Fruit fly (Drosophila melanogaster) whole organism, prepupa: ENCODE results near the gene CG3655.

Source experiments
- Blimp-1 ChIP-seq: fragments of 200-800 bp; sonication (Bioruptor generic); optimal IDR thresholded peaks from 3 replicates; lab custom pipeline; 2017; ENCODE audit warnings: missing biosample characterization, missing genetic modification characterization, mild to moderate bottlenecking, moderate library complexity, missing genetic modification reagents
- CG10631 ChIP-seq: fragments of 200-800 bp; sonication (Bioruptor generic); optimal IDR thresholded peaks from 2 replicates; lab custom pipeline; 2016; ENCODE audit warnings: missing biosample characterization, missing genetic modification characterization
- CG10669 ChIP-seq: fragments of 200-800 bp; sonication (Bioruptor generic); optimal IDR thresholded peaks from 3 replicates; lab custom pipeline; 2018; ENCODE audit warnings: missing biosample characterization, mild to moderate bottlenecking, missing genetic modification characterization, moderate library complexity
- CG11294 ChIP-seq: fragments of 200-800 bp; sonication (Bioruptor generic); IDR thresholded peaks from 2 replicates; pipeline ENCODE4 v1.3.6; 2022; ENCODE audit warnings: missing biosample characterization, missing genetic modification characterization
- CG11902 ChIP-seq: fragments of 200-800 bp; sonication (Bioruptor generic); optimal IDR thresholded peaks from 3 replicates; lab custom pipeline; 2016; ENCODE audit warnings: missing biosample characterization, missing genetic modification characterization
- CG15336 ChIP-seq: fragments of 200-800 bp; sonication (Bioruptor generic); IDR thresholded peaks from 2 replicates; pipeline ENCODE4 v1.3.6; 2022; ENCODE audit warnings: missing biosample characterization, missing genetic modification characterization
- CG3032 ChIP-seq: fragments of 200-800 bp; optimal IDR thresholded peaks from 2 replicates; lab custom pipeline; 2019; ENCODE audit warnings: missing biosample characterization, mild to moderate bottlenecking, missing genetic modification characterization, moderate library complexity
- CG31627 ChIP-seq: fragments of 200-800 bp; sonication (Bioruptor generic); optimal IDR thresholded peaks from 3 replicates; lab custom pipeline; 2016; ENCODE audit warnings: missing biosample characterization, missing genetic modification characterization
- CG32006 ChIP-seq: fragments of 200-800 bp; sonication (Bioruptor generic); optimal IDR thresholded peaks from 3 replicates; lab custom pipeline; 2017; ENCODE audit warnings: missing biosample characterization, mild to moderate bottlenecking, missing genetic modification characterization
- CG3919 ChIP-seq: fragments of 200-800 bp; sonication (Bioruptor generic); optimal IDR thresholded peaks from 3 replicates; lab custom pipeline; 2016; ENCODE audit warnings: missing biosample characterization, missing genetic modification characterization
- CG4318 ChIP-seq: fragments of 200-800 bp; sonication (Bioruptor generic); optimal IDR thresholded peaks from 3 replicates; lab custom pipeline; 2017; ENCODE audit warnings: missing biosample characterization, mild to moderate bottlenecking, missing genetic modification characterization
- CG6792 ChIP-seq: fragments of 200-800 bp; sonication (Bioruptor generic); optimal IDR thresholded peaks from 3 replicates; lab custom pipeline; 2016; ENCODE audit warnings: missing biosample characterization, missing genetic modification characterization
- CG6808 ChIP-seq: fragments of 200-800 bp; sonication (Bioruptor generic); optimal IDR thresholded peaks from 3 replicates; lab custom pipeline; 2017; ENCODE audit warnings: missing biosample characterization, missing genetic modification characterization, mild to moderate bottlenecking, moderate library complexity, missing genetic modification reagents
- CG6854 ChIP-seq: fragments of 200-800 bp; sonication (Bioruptor generic); optimal IDR thresholded peaks from 2 replicates; lab custom pipeline; 2017; ENCODE audit warnings: missing biosample characterization, mild to moderate bottlenecking, missing genetic modification characterization
- CG8119 ChIP-seq: fragments of 200-800 bp; sonication (Bioruptor generic); IDR thresholded peaks from 3 replicates; pipeline ENCODE4 v1.3.6; 2022; ENCODE audit warnings: missing biosample characterization, missing genetic modification characterization
- CG8319 ChIP-seq: fragments of 200-800 bp; sonication (Bioruptor generic); optimal IDR thresholded peaks from 3 replicates; lab custom pipeline; 2016; ENCODE audit warnings: missing biosample characterization, missing genetic modification characterization
- CG8632 ChIP-seq: fragments of 200-800 bp; sonication (Bioruptor generic); optimal IDR thresholded peaks from 3 replicates; lab custom pipeline; 2016; ENCODE audit warnings: missing biosample characterization, missing genetic modification characterization
- Eip75B ChIP-seq: fragments of 200-800 bp; sonication (Bioruptor generic); optimal IDR thresholded peaks from 3 replicates; lab custom pipeline; 2016; ENCODE audit warnings: missing biosample characterization, missing genetic modification characterization
- Eip93F ChIP-seq: fragments of 200-800 bp; sonication (Bioruptor generic); optimal IDR thresholded peaks from 2 replicates; lab custom pipeline; 2016; ENCODE audit warnings: missing biosample characterization, mild to moderate bottlenecking, missing genetic modification characterization
- Ets21C ChIP-seq: fragments of 200-800 bp; sonication (Bioruptor generic); optimal IDR thresholded peaks from 3 replicates; lab custom pipeline; 2016; ENCODE audit warnings: missing biosample characterization, missing genetic modification characterization
- Ets96B ChIP-seq: fragments of 200-800 bp; optimal IDR thresholded peaks from 2 replicates; lab custom pipeline; 2019; ENCODE audit warnings: missing biosample characterization, mild to moderate bottlenecking, missing genetic modification characterization, moderate library complexity
- Gug ChIP-seq: fragments of 200-800 bp; sonication (Bioruptor generic); IDR thresholded peaks from 2 replicates; pipeline ENCODE4 v1.3.6; 2022; ENCODE audit warnings: missing biosample characterization, missing genetic modification characterization
- Hr38 ChIP-seq: sonication (Bioruptor generic); optimal IDR thresholded peaks from 2 replicates; lab custom pipeline; 2016; ENCODE audit warnings: missing biosample characterization, missing genetic modification characterization
- Hr39 ChIP-seq: fragments of 200-800 bp; sonication (Bioruptor generic); optimal IDR thresholded peaks from 2 replicates; lab custom pipeline; 2016; ENCODE audit warnings: missing biosample characterization, missing genetic modification characterization
- Hr4 ChIP-seq: fragments of 200-800 bp; sonication (Bioruptor generic); optimal IDR thresholded peaks from 3 replicates; lab custom pipeline; 2016; ENCODE audit warnings: missing biosample characterization, missing genetic modification characterization
- Met ChIP-seq: fragments of 200-800 bp; sonication (Bioruptor generic); optimal IDR thresholded peaks from 3 replicates; lab custom pipeline; 2016; ENCODE audit warnings: missing biosample characterization, missing genetic modification characterization
- OdsH ChIP-seq: fragments of 200-800 bp; sonication (Bioruptor generic); optimal IDR thresholded peaks from 3 replicates; lab custom pipeline; 2016; ENCODE audit warnings: missing biosample characterization, missing genetic modification characterization
- Smox ChIP-seq: fragments of 200-800 bp; sonication (Bioruptor generic); optimal IDR thresholded peaks from 3 replicates; lab custom pipeline; 2016; ENCODE audit warnings: missing biosample characterization, missing genetic modification characterization
- Sox102F ChIP-seq: fragments of 200-800 bp; sonication (Bioruptor generic); optimal IDR thresholded peaks from 2 replicates; lab custom pipeline; 2016; ENCODE audit warnings: missing biosample characterization, mild to moderate bottlenecking, missing genetic modification characterization
- Sox14 ChIP-seq: fragments of 200-800 bp; sonication (Bioruptor generic); optimal IDR thresholded peaks from 3 replicates; lab custom pipeline; 2016; ENCODE audit warnings: missing biosample characterization, missing genetic modification characterization
- Sox15 ChIP-seq: fragments of 200-800 bp; sonication (Bioruptor generic); optimal IDR thresholded peaks from 3 replicates; lab custom pipeline; 2016; ENCODE audit warnings: missing biosample characterization, missing genetic modification characterization
- acj6 ChIP-seq: fragments of 200-800 bp; sonication (Bioruptor generic); optimal IDR thresholded peaks from 3 replicates; lab custom pipeline; 2016; ENCODE audit warnings: missing biosample characterization, missing genetic modification characterization
- cyc ChIP-seq: fragments of 200-800 bp; sonication (Bioruptor generic); optimal IDR thresholded peaks from 3 replicates; lab custom pipeline; 2016; ENCODE audit warnings: missing biosample characterization, missing genetic modification characterization
- dac ChIP-seq: fragments of 200-800 bp; sonication (Bioruptor generic); optimal IDR thresholded peaks from 2 replicates; lab custom pipeline; 2017; ENCODE audit warnings: missing biosample characterization, mild to moderate bottlenecking, missing genetic modification characterization
- dsx ChIP-seq: fragments of 200-800 bp; optimal IDR thresholded peaks from 3 replicates; lab custom pipeline; 2019; ENCODE audit warnings: missing biosample characterization, mild to moderate bottlenecking, missing genetic modification characterization, moderate library complexity; ENCODE audit not compliant: poor library complexity, severe bottlenecking
- esn ChIP-seq: fragments of 200-800 bp; sonication (Bioruptor generic); optimal IDR thresholded peaks from 2 replicates; lab custom pipeline; 2016; ENCODE audit warnings: missing biosample characterization, mild to moderate bottlenecking, missing genetic modification characterization, moderate library complexity
- fd59A ChIP-seq: fragments of 200-800 bp; sonication (Bioruptor generic); optimal IDR thresholded peaks from 2 replicates; lab custom pipeline; 2017; ENCODE audit warnings: missing biosample characterization, mild to moderate bottlenecking, missing genetic modification characterization, missing genetic modification reagents
- fd85E ChIP-seq: fragments of 200-800 bp; sonication (Bioruptor generic); optimal IDR thresholded peaks from 3 replicates; lab custom pipeline; 2016; ENCODE audit warnings: missing biosample characterization, missing genetic modification characterization
- fkh ChIP-seq: fragments of 200-800 bp; sonication (Bioruptor generic); optimal IDR thresholded peaks from 3 replicates; lab custom pipeline; 2017; ENCODE audit warnings: missing biosample characterization, mild to moderate bottlenecking, missing genetic modification characterization, moderate library complexity
- lz ChIP-seq: fragments of 200-800 bp; sonication (Bioruptor generic); optimal IDR thresholded peaks from 3 replicates; lab custom pipeline; 2016; ENCODE audit warnings: missing biosample characterization, missing genetic modification characterization
- pdm3 ChIP-seq: fragments of 200-800 bp; sonication (Bioruptor generic); optimal IDR thresholded peaks from 3 replicates; lab custom pipeline; 2016; ENCODE audit warnings: missing biosample characterization, missing genetic modification characterization
- salr ChIP-seq, 2 experiments: fragments of 200-800 bp; sonication (Bioruptor generic); optimal IDR thresholded peaks; 3 replicates each; lab custom pipeline; 2016 to 2018; ENCODE audit warnings: missing biosample characterization in 2 of 2, missing genetic modification characterization in 2 of 2, mild to moderate bottlenecking in 1 of 2
- spab ChIP-seq: fragments of 200-800 bp; sonication (Bioruptor generic); optimal IDR thresholded peaks from 2 replicates; lab custom pipeline; 2017; ENCODE audit warnings: missing biosample characterization, mild to moderate bottlenecking, missing genetic modification characterization, missing genetic modification reagents
- ss ChIP-seq, 2 experiments: fragments of 200-800 bp; sonication (Bioruptor generic); optimal IDR thresholded peaks; 2 replicates in 1 of 2; 3 replicates in 1 of 2; lab custom pipeline; 2017 to 2018; ENCODE audit warnings: mild to moderate bottlenecking in 2 of 2, missing biosample characterization in 2 of 2, missing genetic modification characterization in 2 of 2, moderate library complexity in 1 of 2
- svp ChIP-seq: fragments of 200-800 bp; sonication (Bioruptor generic); peaks from one replicate; lab custom pipeline; 2016; ENCODE audit warnings: missing biosample characterization, missing genetic modification characterization
- vri ChIP-seq: fragments of 200-800 bp; sonication (Bioruptor generic); optimal IDR thresholded peaks from 3 replicates; lab custom pipeline; 2016; ENCODE audit warnings: missing biosample characterization, mild to moderate bottlenecking, missing genetic modification characterization

CG3655 gene

dm6 chrX:1052684-1053389 is 81.9 kb downstream of the CG3655 start (continued):
- TF ChIP-seq Sox15 (GFP tag; lab: Kevin White, UChicago) (peak; percentile 68), Eip75B (GFP tag; lab: Kevin White, UChicago) (peak; percentile 66), CG31627 (GFP tag; lab: Kevin White, UChicago) (peak; percentile 78), CG6792 (GFP tag; lab: Kevin White, UChicago) (peak; percentile 74), salr (GFP tag; optimal IDR thresholded peaks at IDR 0.05; lab: Kevin White, UChicago) (peak; percentile 16 to 46), OdsH (GFP tag; lab: Kevin White, UChicago) (peak; percentile 72), dac (GFP tag; lab: Kevin White, UChicago) (no peak), Sox14 (GFP tag; lab: Kevin White, UChicago) (peak; percentile 63), dsx (GFP tag; lab: Kevin White, UChicago) (peak; percentile 34), Hr39 (GFP tag; lab: Kevin White, UChicago) (peak; percentile 77), fd59A (peak; percentile 41), fkh (no peak), CG3919 (peak; percentile 70), Met (GFP tag; lab: Kevin White, UChicago) (peak; percentile 78), ss (GFP tag; optimal IDR thresholded peaks at IDR 0.05; lab: Kevin White, UChicago) (peak; percentile 34 to 60), CG11902 (GFP tag; lab: Kevin White, UChicago) (peak; percentile 64), CG15336 (peak; percentile 55; the same call in 1 of the 2 replicates), CG6854 (GFP tag; lab: Kevin White, UChicago) (no peak), CG10669 (peak; percentile 56), vri (GFP tag; lab: Kevin White, UChicago) (peak; percentile 63), CG8119 (GFP tag; lab: Robert Waterston, UW) (peak; percentile 49; the same call in 1 of the 3 replicates), Hr38 (GFP tag; lab: Kevin White, UChicago) (no peak), cyc (peak; percentile 70), fd85E (GFP tag; lab: Kevin White, UChicago) (no peak)

- TF ChIP-seq ss (GFP tag; optimal IDR thresholded peaks at IDR 0.05; lab: Kevin White, UChicago) (no peak), CG6808 (GFP tag; lab: Kevin White, UChicago) (no peak), vri (GFP tag; lab: Kevin White, UChicago) (peak; percentile 55), CG8319 (GFP tag; lab: Kevin White, UChicago) (no peak), CG10669 (no peak), Smox (GFP tag; lab: Kevin White, UChicago) (no peak), Eip93F (no peak), Eip75B (GFP tag; lab: Kevin White, UChicago) (no peak), Ets21C (GFP tag; lab: Kevin White, UChicago) (no peak), esn (GFP tag; lab: Kevin White, UChicago) (no peak), fd59A (no peak), CG15336 (0 out of 2 replicates have a peak, but pooled peaks have one; percentile 10), CG10631 (no peak), spab (GFP tag; lab: Kevin White, UChicago) (no peak), salr (GFP tag; optimal IDR thresholded peaks at IDR 0.05; lab: Kevin White, UChicago) (no peak), CG11294 (GFP tag; lab: Robert Waterston, UW) (no peak), Hr4 (GFP tag; lab: Kevin White, UChicago) (no peak), CG32006 (GFP tag; lab: Kevin White, UChicago) (no peak), Sox14 (GFP tag; lab: Kevin White, UChicago) (peak; percentile 43), CG6854 (GFP tag; lab: Kevin White, UChicago) (no peak), Gug (GFP tag; lab: Robert Waterston, UW) (no peak), lz (no peak), fd85E (GFP tag; lab: Kevin White, UChicago) (no peak), Blimp-1 (no peak), CG4318 (GFP tag; lab: Kevin White, UChicago) (no peak), CG3032 (no peak), CG11902 (GFP tag; lab: Kevin White, UChicago) (no peak), Met (GFP tag; lab: Kevin White, UChicago) (no peak), acj6 (GFP tag; lab: Kevin White, UChicago) (no peak), dac (GFP tag; lab: Kevin White, UChicago) (no peak), CG31627 (GFP tag; lab: Kevin White, UChicago) (no peak), Sox102F (GFP tag; lab: Kevin White, UChicago) (no peak), CG6792 (GFP tag; lab: Kevin White, UChicago) (no peak), Hr38 (GFP tag; lab: Kevin White, UChicago) (no peak), CG8632 (GFP tag; lab: Kevin White, UChicago) (no peak), svp (GFP tag; lab: Kevin White, UChicago) (peak; percentile 98), pdm3 (GFP tag; lab: Kevin White, UChicago) (no peak), Ets96B (tag; lab: Kevin White, UChicago) (no peak), OdsH (GFP tag; lab: Kevin White, UChicago) (no peak)
Observed at dm6 chrX:1051251-1051629, 83.5 kb downstream of the CG3655 start, which contains the start of gene CG14629. Gene CG14629 (plus strand): TSS chrX:1051525.
